Worm (Caenorhabditis elegans) whole organism, L4/young adult: ENCODE data around the gene nhr-35.

ENCODE experiments used
- W03F9.2 ChIP-seq: fragments of 150-350 bp; optimal IDR thresholded peaks from 2 replicates; lab custom pipeline; 2014; ENCODE audit warnings: missing biosample characterization, missing genetic modification characterization
- dao-5 ChIP-seq: sonication (generic microtip); optimal IDR thresholded peaks from 2 replicates; lab custom pipeline; 2016; ENCODE audit warnings: missing genotype, missing genetic modification characterization, moderate library complexity, missing compliant biosample characterization
- him-1 ChIP-seq: sonication (generic microtip); optimal IDR thresholded peaks from 2 replicates; lab custom pipeline; 2016; ENCODE audit warnings: missing genotype, missing genetic modification reagents, missing genetic modification characterization, missing compliant biosample characterization

- no peak for TF ChIP-seq him-1 (tag; lab: Kevin White, UChicago)
- TF ChIP-seq W03F9.2 (tag; lab: Kevin White, UChicago): no peak
- no peak for TF ChIP-seq dao-5 (tag; lab: Kevin White, UChicago)
Observed at ce11 chrX:4495814-4496567, 36.5 kb upstream of the nhr-35 start.
